Worm (Caenorhabditis elegans) whole organism, mixed stage, embryonic: ENCODE data around the gene T26E4.10.
A peak's percentile ranks its signal among the peaks of the same experiment; 100 is the strongest.

Experiments
- M03D4.4 ChIP-seq: sonication (generic microtip); optimal IDR thresholded peaks from 2 replicates; lab custom pipeline; 2017; ENCODE audit warnings: mild to moderate bottlenecking, missing genetic modification characterization, missing compliant biosample characterization
- bed-3 ChIP-seq: fragments of 200-800 bp; sonication (Bioruptor generic); optimal IDR thresholded peaks from 3 replicates; lab custom pipeline; 2018; ENCODE audit warnings: mild to moderate bottlenecking, missing genetic modification characterization, moderate library complexity, missing compliant biosample characterization
- blmp-1 ChIP-seq: fragments of 150-350 bp; optimal IDR thresholded peaks from 2 replicates; lab custom pipeline; 2014; ENCODE audit warnings: missing biosample characterization, missing genetic modification characterization
- ceh-39 ChIP-seq: fragments of 150-350 bp; optimal IDR thresholded peaks from 2 replicates; lab custom pipeline; 2014; ENCODE audit warnings: missing biosample characterization, missing genetic modification characterization
- ceh-43 ChIP-seq: fragments of 200-800 bp; sonication (Bioruptor generic); optimal IDR thresholded peaks from 2 replicates; lab custom pipeline; 2018; ENCODE audit warnings: mild to moderate bottlenecking, missing genetic modification characterization, moderate library complexity, missing compliant biosample characterization
- ceh-83 ChIP-seq: fragments of 200-800 bp; sonication (Bioruptor generic); optimal IDR thresholded peaks from 2 replicates; lab custom pipeline; 2018; ENCODE audit warnings: mild to moderate bottlenecking, missing genetic modification characterization, missing compliant biosample characterization
- ces-1 ChIP-seq: fragments of 150-350 bp; optimal IDR thresholded peaks from 2 replicates; lab custom pipeline; 2014; ENCODE audit warnings: missing biosample characterization, missing genetic modification reagents, missing genetic modification characterization
- cnd-1 ChIP-seq: fragments of 200-800 bp; sonication (Bioruptor generic); optimal IDR thresholded peaks from 2 replicates; lab custom pipeline; 2018; ENCODE audit warnings: mild to moderate bottlenecking, missing genetic modification characterization, missing compliant biosample characterization
- drap-1 ChIP-seq: fragments of 200-800 bp; sonication (Bioruptor generic); optimal IDR thresholded peaks from 3 replicates; lab custom pipeline; 2018; ENCODE audit warnings: mild to moderate bottlenecking, missing genetic modification characterization, missing compliant biosample characterization
- elt-1 ChIP-seq: sonication (generic microtip); optimal IDR thresholded peaks from 2 replicates; lab custom pipeline; 2017; ENCODE audit warnings: missing genetic modification characterization, mild to moderate bottlenecking, missing compliant biosample characterization, antibody characterized with exemption, moderate library complexity, borderline replicate concordance; ENCODE audit not compliant: insufficient read depth
- elt-3 ChIP-seq: fragments of 150-350 bp; optimal IDR thresholded peaks from 2 replicates; lab custom pipeline; 2014; ENCODE audit warnings: missing biosample characterization, missing genetic modification characterization
- flh-1 ChIP-seq: fragments of 200-800 bp; sonication (Bioruptor generic); optimal IDR thresholded peaks from 2 replicates; lab custom pipeline; 2018; ENCODE audit warnings: mild to moderate bottlenecking, missing genetic modification characterization, moderate library complexity, missing compliant biosample characterization
- ham-2 ChIP-seq: fragments of 200-800 bp; sonication (Bioruptor generic); optimal IDR thresholded peaks from 2 replicates; lab custom pipeline; 2018; ENCODE audit warnings: mild to moderate bottlenecking, missing genetic modification characterization, missing compliant biosample characterization
- hlh-1 ChIP-seq: fragments of 150-350 bp; optimal IDR thresholded peaks from 2 replicates; lab custom pipeline; 2014; ENCODE audit warnings: missing biosample characterization, missing genetic modification reagents, missing genetic modification characterization
- lin-13 ChIP-seq: fragments of 150-350 bp; optimal IDR thresholded peaks from 2 replicates; lab custom pipeline; 2014; ENCODE audit warnings: missing biosample characterization, missing genetic modification characterization
- lin-32 ChIP-seq: fragments of 200-800 bp; sonication (Bioruptor generic); optimal IDR thresholded peaks from 2 replicates; lab custom pipeline; 2018; ENCODE audit warnings: mild to moderate bottlenecking, missing genetic modification characterization, missing compliant biosample characterization
- lsy-2 ChIP-seq: fragments of 150-350 bp; optimal IDR thresholded peaks from 2 replicates; lab custom pipeline; 2014; ENCODE audit warnings: missing biosample characterization, missing genetic modification characterization
- mab-5 ChIP-seq: fragments of 150-350 bp; optimal IDR thresholded peaks from 2 replicates; lab custom pipeline; 2014; ENCODE audit warnings: missing biosample characterization, missing genetic modification characterization
- mep-1 ChIP-seq: fragments of 150-350 bp; optimal IDR thresholded peaks from 2 replicates; lab custom pipeline; 2017; ENCODE audit warnings: missing biosample characterization, missing genetic modification reagents, missing genetic modification characterization, inconsistent platforms
- mls-2 ChIP-seq: sonication (generic microtip); optimal IDR thresholded peaks from 2 replicates; lab custom pipeline; 2016; ENCODE audit warnings: mild to moderate bottlenecking, missing genetic modification characterization, moderate library complexity, missing compliant biosample characterization
- nhr-12 ChIP-seq: fragments of 150-350 bp; optimal IDR thresholded peaks from 2 replicates; lab custom pipeline; 2014; ENCODE audit warnings: missing biosample characterization, missing genetic modification characterization
- nhr-2 ChIP-seq: fragments of 150-350 bp; optimal IDR thresholded peaks from 2 replicates; lab custom pipeline; 2014; ENCODE audit warnings: missing biosample characterization, missing genetic modification characterization
- nhr-237 ChIP-seq: fragments of 150-350 bp; optimal IDR thresholded peaks from 2 replicates; lab custom pipeline; 2014; ENCODE audit warnings: missing biosample characterization, missing genetic modification characterization
- nhr-28 ChIP-seq: fragments of 150-350 bp; optimal IDR thresholded peaks from 2 replicates; lab custom pipeline; 2014; ENCODE audit warnings: missing biosample characterization, missing genetic modification characterization
- nhr-76 ChIP-seq: sonication (generic microtip); optimal IDR thresholded peaks from 2 replicates; lab custom pipeline; 2017; ENCODE audit warnings: missing biosample characterization, missing genetic modification characterization
- pha-4 ChIP-seq: fragments of 150-350 bp; optimal IDR thresholded peaks from 2 replicates; lab custom pipeline; 2018; ENCODE audit warnings: missing biosample characterization, missing genetic modification reagents, missing genetic modification characterization
- sem-2 ChIP-seq: fragments of 200-800 bp; sonication (Bioruptor generic); optimal IDR thresholded peaks from 2 replicates; lab custom pipeline; 2018; ENCODE audit warnings: mild to moderate bottlenecking, missing genetic modification characterization, missing compliant biosample characterization
- snpc-4 ChIP-seq: fragments of 150-350 bp; optimal IDR thresholded peaks from 2 replicates; lab custom pipeline; 2014; ENCODE audit warnings: missing biosample characterization, missing genetic modification characterization
- sptf-1 ChIP-seq: sonication (generic microtip); optimal IDR thresholded peaks from 2 replicates; lab custom pipeline; 2017; ENCODE audit warnings: mild to moderate bottlenecking, missing genetic modification characterization, moderate library complexity, missing compliant biosample characterization
- tbx-8 ChIP-seq: fragments of 200-800 bp; sonication (Bioruptor generic); optimal IDR thresholded peaks from 2 replicates; lab custom pipeline; 2018; ENCODE audit warnings: mild to moderate bottlenecking, missing genetic modification characterization, moderate library complexity, missing compliant biosample characterization
- unc-120 ChIP-seq: sonication (generic microtip); optimal IDR thresholded peaks from 2 replicates; lab custom pipeline; 2017; ENCODE audit warnings: missing genetic modification characterization, missing compliant biosample characterization; ENCODE audit not compliant: poor library complexity, severe bottlenecking
- unc-39 ChIP-seq: fragments of 150-350 bp; optimal IDR thresholded peaks from 2 replicates; lab custom pipeline; 2014; ENCODE audit warnings: missing biosample characterization, missing genetic modification characterization
- unc-62 ChIP-seq: fragments of 150-350 bp; optimal IDR thresholded peaks from 2 replicates; lab custom pipeline; 2014; ENCODE audit warnings: missing biosample characterization, missing genetic modification reagents, missing genetic modification characterization
- zip-8 ChIP-seq: fragments of 150-350 bp; optimal IDR thresholded peaks from 2 replicates; lab custom pipeline; 2014; ENCODE audit warnings: missing biosample characterization, missing genetic modification characterization
- ztf-11 ChIP-seq: fragments of 150-350 bp; optimal IDR thresholded peaks from 2 replicates; lab custom pipeline; 2014; ENCODE audit warnings: missing biosample characterization, missing genetic modification characterization

The T26E4.10 gene

ce11 chrV:15776651-15777050, 21.4 kb downstream of the T26E4.10 start, which contains the start of gene nhr-283:
TSS of gene nhr-283 (minus strand) at chrV:15776751.
- TF ChIP-seq elt-1 (tag; lab: Kevin White, UChicago) (no peak), mab-5 (tag; lab: Kevin White, UChicago) (no peak), tbx-8 (GFP tag; lab: Kevin White, UChicago) (no peak), flh-1 (GFP tag; lab: Kevin White, UChicago) (no peak), mep-1 (no peak), sptf-1 (no peak), lsy-2 (no peak), sem-2 (GFP tag; lab: Kevin White, UChicago) (no peak), ces-1 (GFP tag; lab: Kevin White, UChicago) (no peak)

DNA sequence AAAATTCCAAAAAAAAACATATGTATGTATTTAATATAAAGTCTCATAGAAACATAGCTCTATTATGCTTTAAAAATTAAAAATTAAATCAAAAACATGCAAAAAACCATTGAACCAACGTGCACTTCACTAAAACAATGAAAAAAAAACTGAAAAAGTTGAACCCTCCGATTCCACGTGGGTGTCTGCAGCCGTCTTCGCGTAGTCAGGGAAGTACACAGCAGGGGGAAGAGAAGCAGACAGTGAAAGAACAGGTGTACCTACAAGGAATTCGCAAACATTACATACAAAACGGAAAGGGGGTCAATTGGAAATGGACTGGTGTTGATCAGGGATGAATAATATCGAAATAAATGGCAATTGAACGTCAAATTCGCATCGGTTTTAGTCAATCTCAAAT, 24.1 kb downstream of the T26E4.10 start:
- TF ChIP-seq M03D4.4 (tag; lab: Kevin White, UChicago) (no peak), unc-62 (GFP tag; lab: Kevin White, UChicago) (no peak), mep-1 (no peak), cnd-1 (tag; lab: Kevin White, UChicago) (no peak), sptf-1 (no peak), ham-2 (no peak), flh-1 (GFP tag; lab: Kevin White, UChicago) (no peak), ceh-39 (tag; lab: Kevin White, UChicago) (no peak), lsy-2 (no peak), pha-4 (tag; lab: Kevin White, UChicago) (no peak), drap-1 (GFP tag; lab: Kevin White, UChicago) (no peak), ces-1 (GFP tag; lab: Kevin White, UChicago) (no peak)

DNA sequence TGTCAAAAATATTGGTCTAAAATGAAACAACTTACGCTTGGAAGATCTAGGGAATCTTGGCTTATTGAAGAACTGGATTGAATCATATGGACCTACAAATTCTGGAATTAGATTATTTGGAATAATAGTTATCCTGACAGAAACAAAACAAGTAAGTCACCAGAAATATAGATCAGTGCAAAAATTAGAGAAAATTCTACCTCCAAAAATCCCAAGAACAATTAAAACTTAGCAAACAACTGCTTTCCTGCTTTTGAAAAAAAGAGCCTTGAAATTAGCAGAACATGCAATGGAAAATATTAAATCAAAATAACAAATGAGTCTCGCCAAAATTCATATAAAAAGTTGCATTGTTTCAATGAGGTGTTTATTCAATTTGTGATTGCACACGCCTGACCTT, 24.9 kb downstream of the T26E4.10 start, which contains the start of gene nhr-60:
Gene nhr-60, minus strand, starts transcription at position 101 of the 400 bp plus-strand sequence.
- TF ChIP-seq nhr-2 (tag; lab: Kevin White, UChicago) (no peak), ceh-39 (tag; lab: Kevin White, UChicago) (no peak)

DNA sequence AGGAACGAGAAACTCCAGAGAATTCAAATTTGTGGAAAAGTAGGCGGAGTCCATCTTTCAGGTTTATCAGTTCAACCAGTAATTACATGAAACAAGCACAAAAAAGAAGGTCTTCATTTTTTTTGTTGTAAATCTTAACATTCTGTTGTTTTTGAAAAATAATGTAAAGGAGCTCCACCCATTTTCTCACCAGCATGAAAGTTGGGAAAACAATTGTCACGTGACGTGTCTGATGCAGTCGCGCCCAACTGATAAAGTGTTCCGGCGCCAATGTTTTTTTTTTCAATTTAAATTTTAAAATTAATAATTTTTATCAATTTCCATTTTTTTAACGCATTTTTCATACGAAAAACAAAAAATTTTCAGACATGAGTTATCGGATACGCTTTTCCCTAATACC, 28.9 kb downstream of the T26E4.10 start, which contains the start of gene F57A10.4:
Gene F57A10.4, plus strand, starts transcription at position 367 of the 400 bp plus-strand sequence.
- TF ChIP-seq ham-2 (no peak), M03D4.4 (tag; lab: Kevin White, UChicago) (no peak), ces-1 (GFP tag; lab: Kevin White, UChicago) (no peak), cnd-1 (tag; lab: Kevin White, UChicago) (no peak)

DNA sequence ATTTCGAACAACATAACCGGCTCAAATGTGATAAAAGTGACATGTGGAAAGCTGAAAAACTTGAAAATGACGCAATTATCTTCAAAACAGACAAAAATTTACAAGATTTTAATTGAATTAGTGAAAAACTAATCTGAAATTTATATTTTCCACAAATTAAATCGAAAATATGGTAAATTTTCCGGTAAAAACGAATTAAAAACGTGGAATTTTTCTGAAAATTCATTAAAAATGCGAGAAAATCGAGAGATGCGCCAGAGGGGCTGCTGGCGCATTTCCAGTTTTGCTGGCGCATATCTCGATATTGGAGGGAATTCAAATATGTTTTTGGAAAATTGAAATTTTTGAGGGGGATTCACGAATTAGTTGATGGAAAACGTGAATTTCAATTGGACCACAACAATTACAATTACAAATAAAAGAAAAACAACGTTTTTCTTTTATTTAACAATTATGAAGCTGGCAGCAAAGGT, 31.9 kb downstream of the T26E4.10 start, which contains the start of the genes haf-3 and F57A10.2:
Gene haf-3, minus strand, starts transcription at position 51 of the 473 bp plus-strand sequence.
Gene F57A10.2, plus strand, starts transcription at position 454 of the 473 bp plus-strand sequence.
- no peak for TF ChIP-seq ham-2
- peak; percentile 46 for TF ChIP-seq M03D4.4 (tag; lab: Kevin White, UChicago)
- peak; percentile 48 for TF ChIP-seq pha-4 (tag; lab: Kevin White, UChicago)
- TF ChIP-seq sptf-1: peak; percentile 74
- TF ChIP-seq ces-1 (GFP tag; lab: Kevin White, UChicago): peak; percentile 67
- no peak for TF ChIP-seq unc-39
- TF ChIP-seq mep-1: peak; percentile 91
- TF ChIP-seq cnd-1 (tag; lab: Kevin White, UChicago): no peak
- no peak for TF ChIP-seq mls-2 (tag; lab: Kevin White, UChicago)
- no peak for TF ChIP-seq ztf-11 (tag; lab: Kevin White, UChicago)
- no peak for TF ChIP-seq zip-8 (tag; lab: Kevin White, UChicago)
- TF ChIP-seq ceh-83 (GFP tag; lab: Kevin White, UChicago): no peak
- TF ChIP-seq elt-3 (tag; lab: Kevin White, UChicago): no peak
- TF ChIP-seq sem-2 (GFP tag; lab: Kevin White, UChicago): no peak
- TF ChIP-seq ceh-43 (GFP tag; lab: Kevin White, UChicago): no peak
- TF ChIP-seq unc-62 (GFP tag; lab: Kevin White, UChicago): no peak
- no peak for TF ChIP-seq blmp-1 (tag; lab: Kevin White, UChicago)
- TF ChIP-seq snpc-4 (tag; lab: Kevin White, UChicago): no peak
- peak; percentile 23 for TF ChIP-seq hlh-1 (tag; lab: Kevin White, UChicago)
- TF ChIP-seq unc-120: no peak
- peak; percentile 85 for TF ChIP-seq lin-13 (tag; lab: Kevin White, UChicago)
- TF ChIP-seq bed-3 (GFP tag; lab: Kevin White, UChicago): no peak
- TF ChIP-seq nhr-2 (tag; lab: Kevin White, UChicago): no peak
- TF ChIP-seq nhr-237 (tag; lab: Kevin White, UChicago): peak; percentile 82
- TF ChIP-seq nhr-28 (tag; lab: Kevin White, UChicago): no peak
- TF ChIP-seq lin-32 (GFP tag; lab: Kevin White, UChicago): no peak
- TF ChIP-seq flh-1 (GFP tag; lab: Kevin White, UChicago): no peak
- TF ChIP-seq drap-1 (GFP tag; lab: Kevin White, UChicago): peak; percentile 79
- no peak for TF ChIP-seq tbx-8 (GFP tag; lab: Kevin White, UChicago)
- peak; percentile 11 for TF ChIP-seq elt-1 (tag; lab: Kevin White, UChicago)
- no peak for TF ChIP-seq nhr-76 (tag; lab: Kevin White, UChicago)
- peak; percentile 62 for TF ChIP-seq mab-5 (tag; lab: Kevin White, UChicago)
- peak; percentile 77 for TF ChIP-seq lsy-2
- no peak for TF ChIP-seq nhr-12 (tag; lab: Kevin White, UChicago)
- TF ChIP-seq ceh-39 (tag; lab: Kevin White, UChicago): peak; percentile 43
